Fruit fly (Drosophila melanogaster) whole organism, wandering third instar larva: ENCODE data around the gene CG34452.
A peak's percentile ranks its signal among the peaks of the same experiment; 100 is the strongest.

Experiments used
- Abd-B ChIP-seq: fragments of >200 bp; optimal IDR thresholded peaks from 2 replicates; lab custom pipeline; 2017; ENCODE audit warnings: missing biosample characterization, missing genetic modification characterization
- CG32264 ChIP-seq: fragments of 200-800 bp; sonication (Bioruptor generic); optimal IDR thresholded peaks from 2 replicates; lab custom pipeline; 2016; ENCODE audit warnings: missing biosample characterization, missing genetic modification characterization
- CG9705 ChIP-seq: fragments of 200-800 bp; sonication (Bioruptor generic); optimal IDR thresholded peaks from 2 replicates; lab custom pipeline; 2018; ENCODE audit warnings: missing biosample characterization, mild to moderate bottlenecking, missing genetic modification characterization
- CrebA ChIP-seq: fragments of 200-800 bp; sonication (Bioruptor generic); optimal IDR thresholded peaks from 2 replicates; lab custom pipeline; 2016; ENCODE audit warnings: missing biosample characterization, mild to moderate bottlenecking, missing genetic modification characterization, borderline replicate concordance
- Dfd ChIP-seq: fragments of >200 bp; optimal IDR thresholded peaks from 2 replicates; lab custom pipeline; 2017; ENCODE audit warnings: missing biosample characterization, missing genetic modification characterization
- HLH106 ChIP-seq: fragments of 200-800 bp; optimal IDR thresholded peaks from 3 replicates; lab custom pipeline; 2019; ENCODE audit warnings: missing biosample characterization, mild to moderate bottlenecking, missing genetic modification characterization, moderate library complexity
- Hnf4 ChIP-seq: fragments of 200-800 bp; sonication (Bioruptor generic); optimal IDR thresholded peaks from 2 replicates; lab custom pipeline; 2016; ENCODE audit warnings: missing biosample characterization, mild to moderate bottlenecking, missing genetic modification characterization
- Hr78 ChIP-seq: fragments of >200 bp; optimal IDR thresholded peaks from 2 replicates; lab custom pipeline; 2017; ENCODE audit warnings: missing biosample characterization, missing genetic modification characterization
- Hr83 ChIP-seq: fragments of 200-300 bp; sonication (Bioruptor generic); optimal IDR thresholded peaks from 2 replicates; lab custom pipeline; 2016; ENCODE audit warnings: missing biosample characterization, mild to moderate bottlenecking, missing genetic modification characterization, moderate library complexity; ENCODE audit not compliant: poor library complexity, severe bottlenecking
- Mio ChIP-seq: sonication (Bioruptor generic); optimal IDR thresholded peaks from 2 replicates; lab custom pipeline; 2016; ENCODE audit warnings: missing biosample characterization, missing genetic modification characterization
- Myc ChIP-seq: fragments of >200 bp; optimal IDR thresholded peaks from 2 replicates; lab custom pipeline; 2017
- N ChIP-seq: fragments of >200 bp; optimal IDR thresholded peaks from 2 replicates; lab custom pipeline; 2018; ENCODE audit warnings: missing biosample characterization, missing external identifiers, missing genetic modification characterization
- OdsH ChIP-seq: fragments of 200-800 bp; sonication (Bioruptor generic); optimal IDR thresholded peaks from 2 replicates; lab custom pipeline; 2016; ENCODE audit warnings: missing biosample characterization, mild to moderate bottlenecking, missing genetic modification characterization
- Rel ChIP-seq, 2 experiments: fragments of 200-800 bp; sonication (Bioruptor generic) in 1 of 2; optimal IDR thresholded peaks; 2 replicates in 1 of 2; 3 replicates in 1 of 2; lab custom pipeline; 2016 to 2019; ENCODE audit warnings: mild to moderate bottlenecking in 2 of 2, missing biosample characterization in 2 of 2, missing genetic modification characterization in 2 of 2, moderate library complexity in 1 of 2
- Sp1 ChIP-seq: fragments of 200-800 bp; sonication (Bioruptor generic); optimal IDR thresholded peaks from 3 replicates; lab custom pipeline; 2019; ENCODE audit warnings: missing biosample characterization, mild to moderate bottlenecking, missing genetic modification characterization, moderate library complexity
- Vsx2 ChIP-seq: fragments of 200-300, 225-300 bp; sonication (Bioruptor generic); optimal IDR thresholded peaks from 2 replicates; lab custom pipeline; 2018; ENCODE audit warnings: missing biosample characterization, missing genetic modification characterization; ENCODE audit not compliant: partially characterized antibody
- br ChIP-seq: fragments of 200-800 bp; sonication (Bioruptor generic); optimal IDR thresholded peaks from 2 replicates; lab custom pipeline; 2016; ENCODE audit warnings: missing biosample characterization, missing genetic modification characterization
- brk ChIP-seq: fragments of 200-800 bp; sonication (Bioruptor generic); optimal IDR thresholded peaks from 2 replicates; lab custom pipeline; 2016; ENCODE audit warnings: missing biosample characterization, mild to moderate bottlenecking, missing genetic modification characterization
- dl ChIP-seq, 2 experiments: fragments of 175-275, 200-275 bp in 1 of 2; fragments of 200-275 bp in 1 of 2; sonication (Bioruptor generic); optimal IDR thresholded peaks; lab custom pipeline; 2018; ENCODE audit warnings: mild to moderate bottlenecking in 2 of 2, missing biosample characterization in 2 of 2, missing genetic modification characterization in 2 of 2, moderate library complexity in 2 of 2; ENCODE audit not compliant: partially characterized antibody in 2 of 2, insufficient read depth in 1 of 2
- dmrt93B ChIP-seq: fragments of 200-800 bp; sonication (Bioruptor generic); optimal IDR thresholded peaks from 2 replicates; lab custom pipeline; 2018; ENCODE audit warnings: missing biosample characterization, mild to moderate bottlenecking, missing genetic modification characterization
- dsf ChIP-seq: sonication (Bioruptor generic); optimal IDR thresholded peaks from 2 replicates; lab custom pipeline; 2016; ENCODE audit warnings: missing biosample characterization, missing genetic modification characterization, borderline replicate concordance
- ey ChIP-seq: fragments of 200-800 bp; sonication (Bioruptor generic); optimal IDR thresholded peaks from 2 replicates; lab custom pipeline; 2016; ENCODE audit warnings: missing biosample characterization, missing genetic modification characterization
- foxo ChIP-seq, 2 experiments: fragments of 200-800 bp; sonication (Bioruptor generic); optimal IDR thresholded peaks; 2 replicates in 1 of 2; 3 replicates in 1 of 2; lab custom pipeline; 2016 to 2017; ENCODE audit warnings: missing biosample characterization in 2 of 2, missing genetic modification characterization in 2 of 2
- fru ChIP-seq: fragments of 200-800 bp; sonication (Bioruptor generic); optimal IDR thresholded peaks from 3 replicates; lab custom pipeline; 2016; ENCODE audit warnings: missing biosample characterization, mild to moderate bottlenecking, missing genetic modification characterization
- h ChIP-seq: fragments of 200-800 bp; sonication (Bioruptor generic); optimal IDR thresholded peaks from 3 replicates; lab custom pipeline; 2016; ENCODE audit warnings: missing biosample characterization, mild to moderate bottlenecking, missing genetic modification characterization
- lola ChIP-seq: fragments of >200 bp; optimal IDR thresholded peaks from 2 replicates; lab custom pipeline; 2017; ENCODE audit warnings: missing biosample characterization, missing genetic modification characterization
- pan ChIP-seq: fragments of >200 bp; optimal IDR thresholded peaks from 2 replicates; lab custom pipeline; 2017
- psq ChIP-seq: fragments of 200-800 bp; sonication (Bioruptor generic); optimal IDR thresholded peaks from 3 replicates; lab custom pipeline; 2017; ENCODE audit warnings: missing biosample characterization, mild to moderate bottlenecking, missing genetic modification characterization, moderate library complexity
- rgr ChIP-seq: fragments of 200-800 bp; sonication (Bioruptor generic); optimal IDR thresholded peaks from 3 replicates; lab custom pipeline; 2016; ENCODE audit warnings: missing biosample characterization, mild to moderate bottlenecking, missing genetic modification characterization
- sage ChIP-seq: fragments of 200-800 bp; sonication (Bioruptor generic); optimal IDR thresholded peaks from 2 replicates; lab custom pipeline; 2016; ENCODE audit warnings: missing biosample characterization, mild to moderate bottlenecking, missing genetic modification characterization
- sv ChIP-seq: fragments of 200-800 bp; sonication (Bioruptor generic); optimal IDR thresholded peaks from 3 replicates; lab custom pipeline; 2016; ENCODE audit warnings: missing biosample characterization, missing genetic modification characterization
- usp ChIP-seq: fragments of >200 bp; optimal IDR thresholded peaks from 2 replicates; lab custom pipeline; 2017; ENCODE audit warnings: missing biosample characterization, missing genetic modification characterization
- woc ChIP-seq: sonication (Bioruptor generic); optimal IDR thresholded peaks from 2 replicates; lab custom pipeline; 2016; ENCODE audit warnings: missing biosample characterization, mild to moderate bottlenecking, missing genetic modification characterization

CG34452 gene

dm6 chr3L:15677662-15678061 lies 10.0 kb downstream of the CG34452 start:
- TF ChIP-seq rgr (GFP tag; lab: Kevin White, UChicago) (no peak), Rel (GFP tag; optimal IDR thresholded peaks at IDR 0.05; lab: Kevin White, UChicago) (no peak), Rel (tag; optimal IDR thresholded peaks at IDR 0.05; lab: Kevin White, UChicago) (no peak), Vsx2 (GFP tag; lab: Kevin White, UChicago) (no peak), Mio (GFP tag; lab: Kevin White, UChicago) (no peak), sv (GFP tag; lab: Kevin White, UChicago) (no peak), dl (GFP tag; optimal IDR thresholded peaks at IDR 0.05; lab: Kevin White, UChicago; ENCODE audit: insufficient read depth in 1 of 2, partially characterized antibody in 2 of 2) (no peak), brk (GFP tag; lab: Kevin White, UChicago) (no peak), Dfd (GFP tag; lab: Kevin White, UChicago) (no peak), N (GFP tag; lab: Kevin White, UChicago) (no peak)

- TF ChIP-seq sv (GFP tag; lab: Kevin White, UChicago) (peak; percentile 9), h (no peak), Hr78 (GFP tag; lab: Kevin White, UChicago) (no peak), Abd-B (GFP tag; lab: Kevin White, UChicago) (no peak), Myc (no peak)
These were observed 12.6 kb downstream of the CG34452 start for dm6 chr3L:15675111-15675510.

- TF ChIP-seq ey (GFP tag; lab: Kevin White, UChicago) = no peak
- no peak for TF ChIP-seq foxo (GFP tag; optimal IDR thresholded peaks at IDR 0.05; lab: Kevin White, UChicago)
- no peak for TF ChIP-seq usp (GFP tag; lab: Kevin White, UChicago)
- no peak for TF ChIP-seq Hr78 (GFP tag; lab: Kevin White, UChicago)
- TF ChIP-seq CrebA = no peak
- TF ChIP-seq OdsH (GFP tag; lab: Kevin White, UChicago) = no peak
- no peak for TF ChIP-seq sage (GFP tag; lab: Kevin White, UChicago)
- TF ChIP-seq CG9705 (GFP tag; lab: Kevin White, UChicago) = no peak
- TF ChIP-seq Dfd (GFP tag; lab: Kevin White, UChicago) = no peak
- no peak for TF ChIP-seq pan (lab: Kevin White, UChicago)
- TF ChIP-seq Hr83 (GFP tag; lab: Kevin White, UChicago) = no peak
- TF ChIP-seq br = no peak
- TF ChIP-seq Hnf4 (GFP tag; lab: Kevin White, UChicago) = no peak
- no peak for TF ChIP-seq brk (GFP tag; lab: Kevin White, UChicago)
These were observed 14.9 kb downstream of the CG34452 start for dm6 chr3L:15672800-15673199.

dm6 chr3L:15670455-15670854 lies 17.2 kb downstream of the CG34452 start:
- TF ChIP-seq dmrt93B (GFP tag; lab: Kevin White, UChicago) = peak; percentile 40
- TF ChIP-seq Vsx2 (GFP tag; lab: Kevin White, UChicago) = no peak
- no peak for TF ChIP-seq CG9705 (GFP tag; lab: Kevin White, UChicago)
- TF ChIP-seq OdsH (GFP tag; lab: Kevin White, UChicago) = peak; percentile 65
- peak; percentile 54 for TF ChIP-seq psq (GFP tag; lab: Kevin White, UChicago)
- peak; percentile 25 for TF ChIP-seq h
- no peak for TF ChIP-seq woc (GFP tag; lab: Kevin White, UChicago)
- TF ChIP-seq Sp1 (GFP tag; lab: Kevin White, UChicago) = peak; percentile 71
- TF ChIP-seq lola (GFP tag; lab: Kevin White, UChicago) = no peak
- no peak for TF ChIP-seq dsf (GFP tag; lab: Kevin White, UChicago)
- peak; percentile 32 for TF ChIP-seq fru (GFP tag; lab: Kevin White, UChicago)
- TF ChIP-seq Myc = no peak
- TF ChIP-seq foxo (GFP tag; optimal IDR thresholded peaks at IDR 0.05; lab: Kevin White, UChicago) = peak in 1 of 2 experiments; percentile 55
- no peak for TF ChIP-seq Rel (GFP tag; optimal IDR thresholded peaks at IDR 0.05; lab: Kevin White, UChicago)
- no peak for TF ChIP-seq Rel (tag; optimal IDR thresholded peaks at IDR 0.05; lab: Kevin White, UChicago)
- TF ChIP-seq HLH106 (tag; lab: Kevin White, UChicago) = peak; percentile 54
- TF ChIP-seq rgr (GFP tag; lab: Kevin White, UChicago) = peak; percentile 56
- TF ChIP-seq CG32264 (GFP tag; lab: Kevin White, UChicago) = no peak
- TF ChIP-seq, all 38 proteins: peak for 9
